Fruit fly (Drosophila melanogaster): ENCODE measurements around the gene ND-PDSW.

- peak; percentile 73 for TF ChIP-seq CG13204 (GFP tag; optimal IDR thresholded peaks at IDR 0.05)
- peak; percentile 61 for TF ChIP-seq CG34367 (tag; optimal IDR thresholded peaks at IDR 0.05)
- no peak for TF ChIP-seq D1 (tag; optimal IDR thresholded peaks at IDR 0.05)
- no peak for TF ChIP-seq CG10348 (GFP tag; IDR thresholded peaks at IDR 0.05)
- peak; percentile 76 for TF ChIP-seq Pif1A (GFP tag; optimal IDR thresholded peaks at IDR 0.05)
- peak; percentile 78 for TF ChIP-seq Pif1B (GFP tag; optimal IDR thresholded peaks at IDR 0.05)
- TF ChIP-seq CG12605 (GFP tag; IDR thresholded peaks at IDR 0.05) = peak; percentile 94
- peak; percentile 88 for TF ChIP-seq Ets98B (GFP tag; IDR thresholded peaks at IDR 0.05)
Measured at dm6 chr2L:3437068-3437467, 28.9 kb upstream of the ND-PDSW start.

All from whole organism, pupa.